Worm (Caenorhabditis elegans) whole organism, late embryonic: ENCODE results near the gene C15H9.4.

Experiments used
- C08G9.2 ChIP-seq: sonication (generic microtip); optimal IDR thresholded peaks from 2 replicates; lab custom pipeline; 2016; ENCODE audit warnings: mild to moderate bottlenecking, missing genetic modification characterization, moderate library complexity, missing compliant biosample characterization
- C38D4.7 ChIP-seq: fragments of 200-800 bp; sonication (Bioruptor generic); optimal IDR thresholded peaks from 2 replicates; lab custom pipeline; 2018; ENCODE audit warnings: mild to moderate bottlenecking, missing genetic modification characterization, moderate library complexity, missing compliant biosample characterization
- F13H6.1 ChIP-seq: sonication (generic microtip); optimal IDR thresholded peaks from 2 replicates; lab custom pipeline; 2016; ENCODE audit warnings: missing genetic modification characterization, missing compliant biosample characterization
- K02D7.2 ChIP-seq: sonication (generic microtip); optimal IDR thresholded peaks from 2 replicates; lab custom pipeline; 2017; ENCODE audit warnings: mild to moderate bottlenecking, missing genetic modification characterization, missing compliant biosample characterization
- K09A11.1 ChIP-seq: sonication (generic microtip); optimal IDR thresholded peaks from 2 replicates; lab custom pipeline; 2017; ENCODE audit warnings: antibody characterized with exemption, mild to moderate bottlenecking, missing genetic modification characterization, missing compliant biosample characterization; ENCODE audit not compliant: insufficient read depth
- ama-1 ChIP-seq: fragments of 150-350 bp; optimal IDR thresholded peaks from 2 replicates; lab custom pipeline; 2014
- ceh-18 ChIP-seq: sonication (generic microtip); optimal IDR thresholded peaks from 2 replicates; lab custom pipeline; 2016; ENCODE audit warnings: missing genetic modification characterization, missing compliant biosample characterization
- ceh-19 ChIP-seq: fragments of 200-800 bp; sonication (Bioruptor generic); optimal IDR thresholded peaks from 2 replicates; lab custom pipeline; 2018; ENCODE audit warnings: mild to moderate bottlenecking, missing genetic modification characterization, missing compliant biosample characterization
- ceh-2 ChIP-seq: sonication (generic microtip); optimal IDR thresholded peaks from 2 replicates; lab custom pipeline; 2016; ENCODE audit warnings: missing genotype, missing genetic modification characterization, missing compliant biosample characterization
- ceh-22 ChIP-seq: sonication (generic microtip); optimal IDR thresholded peaks from 2 replicates; lab custom pipeline; 2017; ENCODE audit warnings: missing biosample characterization, missing genetic modification characterization
- ceh-30 ChIP-seq: fragments of 150-350 bp; optimal IDR thresholded peaks from 2 replicates; lab custom pipeline; 2014; ENCODE audit warnings: missing biosample characterization, missing genetic modification characterization
- ceh-31 ChIP-seq: sonication (generic microtip); optimal IDR thresholded peaks from 2 replicates; lab custom pipeline; 2016; ENCODE audit warnings: missing genetic modification characterization, missing compliant biosample characterization
- ceh-48 ChIP-seq: sonication (generic microtip); optimal IDR thresholded peaks from 2 replicates; lab custom pipeline; 2016; ENCODE audit warnings: missing genetic modification characterization, inconsistent platforms, missing compliant biosample characterization
- ceh-6 ChIP-seq: fragments of 200-800 bp; sonication (Bioruptor generic); optimal IDR thresholded peaks from 2 replicates; lab custom pipeline; 2018; ENCODE audit warnings: mild to moderate bottlenecking, missing genetic modification characterization, missing compliant biosample characterization
- ceh-9 ChIP-seq: sonication (generic microtip); optimal IDR thresholded peaks from 2 replicates; lab custom pipeline; 2016; ENCODE audit warnings: mild to moderate bottlenecking, missing genetic modification characterization, inconsistent platforms, missing compliant biosample characterization
- che-1 ChIP-seq: sonication (generic microtip); optimal IDR thresholded peaks from 2 replicates; lab custom pipeline; 2016; ENCODE audit warnings: mild to moderate bottlenecking, missing genetic modification characterization, missing compliant biosample characterization
- dve-1 ChIP-seq: sonication (generic microtip); optimal IDR thresholded peaks from 2 replicates; lab custom pipeline; 2017; ENCODE audit warnings: antibody characterized with exemption, mild to moderate bottlenecking, missing genetic modification characterization, missing compliant biosample characterization
- elt-2 ChIP-seq: sonication (generic microtip); optimal IDR thresholded peaks from 2 replicates; lab custom pipeline; 2016; ENCODE audit warnings: missing genetic modification reagents, missing genetic modification characterization, missing compliant biosample characterization
- elt-4 ChIP-seq: sonication (generic microtip); optimal IDR thresholded peaks from 2 replicates; lab custom pipeline; 2016; ENCODE audit warnings: missing genetic modification characterization, missing compliant biosample characterization
- eyg-1 ChIP-seq: sonication (generic microtip); optimal IDR thresholded peaks from 2 replicates; lab custom pipeline; 2016; ENCODE audit warnings: missing genotype, missing genetic modification characterization, missing compliant biosample characterization
- fkh-10 ChIP-seq: fragments of 150-350 bp; optimal IDR thresholded peaks from 2 replicates; lab custom pipeline; 2014; ENCODE audit warnings: missing biosample characterization, missing genetic modification reagents, missing genetic modification characterization
- fkh-6 ChIP-seq: sonication (generic microtip); optimal IDR thresholded peaks from 2 replicates; lab custom pipeline; 2016; ENCODE audit warnings: missing genetic modification characterization, missing compliant biosample characterization
- gmeb-2 ChIP-seq: sonication (generic microtip); optimal IDR thresholded peaks from 2 replicates; lab custom pipeline; 2016; ENCODE audit warnings: missing genetic modification characterization, inconsistent platforms, missing compliant biosample characterization
- hlh-13 ChIP-seq: fragments of 200-800 bp; sonication (Bioruptor generic); optimal IDR thresholded peaks from 2 replicates; lab custom pipeline; 2018; ENCODE audit warnings: mild to moderate bottlenecking, missing genetic modification characterization, missing compliant biosample characterization
- hlh-15 ChIP-seq: sonication (generic microtip); optimal IDR thresholded peaks from 2 replicates; lab custom pipeline; 2016; ENCODE audit warnings: missing genetic modification characterization, missing compliant biosample characterization
- hlh-6 ChIP-seq: sonication (generic microtip); optimal IDR thresholded peaks from 2 replicates; lab custom pipeline; 2016; ENCODE audit warnings: missing genotype, missing genetic modification characterization, missing compliant biosample characterization
- hlh-8 ChIP-seq: sonication (generic microtip); optimal IDR thresholded peaks from 2 replicates; lab custom pipeline; 2016; ENCODE audit warnings: missing genotype, missing genetic modification characterization, missing compliant biosample characterization
- lim-6 ChIP-seq: sonication (generic microtip); optimal IDR thresholded peaks from 2 replicates; lab custom pipeline; 2016; ENCODE audit warnings: missing genetic modification characterization, missing compliant biosample characterization
- lin-11 ChIP-seq: fragments of 200-800 bp; sonication (Bioruptor generic); optimal IDR thresholded peaks from 2 replicates; lab custom pipeline; 2018; ENCODE audit warnings: mild to moderate bottlenecking, missing genetic modification characterization, missing compliant biosample characterization
- madf-2 ChIP-seq: sonication (generic microtip); optimal IDR thresholded peaks from 2 replicates; lab custom pipeline; 2017; ENCODE audit warnings: missing genetic modification characterization, missing compliant biosample characterization
- mec-3 ChIP-seq: sonication (generic microtip); optimal IDR thresholded peaks from 2 replicates; lab custom pipeline; 2016; ENCODE audit warnings: borderline replicate concordance, missing genetic modification characterization, missing compliant biosample characterization
- nhr-11 ChIP-seq: fragments of 150-350 bp; optimal IDR thresholded peaks from 2 replicates; lab custom pipeline; 2014; ENCODE audit warnings: missing biosample characterization, missing genetic modification characterization
- nhr-232 ChIP-seq: sonication (generic microtip); optimal IDR thresholded peaks from 2 replicates; lab custom pipeline; 2016; ENCODE audit warnings: missing genetic modification characterization, missing compliant biosample characterization
- odd-2 ChIP-seq: sonication (generic microtip); optimal IDR thresholded peaks from 2 replicates; lab custom pipeline; 2017; ENCODE audit warnings: antibody characterized with exemption, mild to moderate bottlenecking, missing genetic modification characterization, missing compliant biosample characterization
- pag-3 ChIP-seq: sonication (generic microtip); optimal IDR thresholded peaks from 2 replicates; lab custom pipeline; 2016; ENCODE audit warnings: missing compliant biosample characterization, missing genetic modification characterization, borderline replicate concordance
- pha-2 ChIP-seq: sonication (generic microtip); optimal IDR thresholded peaks from 2 replicates; lab custom pipeline; 2017; ENCODE audit warnings: mild to moderate bottlenecking, missing genetic modification characterization, missing compliant biosample characterization
- pha-4 ChIP-seq: fragments of 150-350 bp; optimal IDR thresholded peaks from 2 replicates; lab custom pipeline; 2018; ENCODE audit warnings: missing biosample characterization, missing genetic modification reagents, missing genetic modification characterization
- pqm-1 ChIP-seq: sonication (generic microtip); optimal IDR thresholded peaks from 2 replicates; lab custom pipeline; 2016; ENCODE audit warnings: missing genetic modification characterization, missing compliant biosample characterization
- pros-1 ChIP-seq: fragments of 150-350 bp; optimal IDR thresholded peaks from 2 replicates; lab custom pipeline; 2014; ENCODE audit warnings: missing biosample characterization, missing genetic modification reagents, missing genetic modification characterization
- ref-2 ChIP-seq: sonication (generic microtip); optimal IDR thresholded peaks from 2 replicates; lab custom pipeline; 2016; ENCODE audit warnings: missing genetic modification characterization, missing compliant biosample characterization
- rnt-1 ChIP-seq: sonication (generic microtip); optimal IDR thresholded peaks from 2 replicates; lab custom pipeline; 2016; ENCODE audit warnings: missing genetic modification characterization, missing compliant biosample characterization
- sdc-2 ChIP-seq: sonication (generic microtip); optimal IDR thresholded peaks from 2 replicates; lab custom pipeline; 2016; ENCODE audit warnings: missing genotype, missing genetic modification characterization, missing compliant biosample characterization
- sox-4 ChIP-seq: sonication (generic microtip); optimal IDR thresholded peaks from 2 replicates; lab custom pipeline; 2017; ENCODE audit warnings: mild to moderate bottlenecking, missing genetic modification characterization, inconsistent platforms, missing compliant biosample characterization
- syd-9 ChIP-seq: sonication (generic microtip); optimal IDR thresholded peaks from 2 replicates; lab custom pipeline; 2016; ENCODE audit warnings: mild to moderate bottlenecking, missing genetic modification characterization, moderate library complexity, missing compliant biosample characterization
- tbx-7 ChIP-seq: sonication (generic microtip); optimal IDR thresholded peaks from 2 replicates; lab custom pipeline; 2016; ENCODE audit warnings: missing genotype, missing genetic modification characterization, missing compliant biosample characterization
- unc-42 ChIP-seq: sonication (generic microtip); optimal IDR thresholded peaks from 2 replicates; lab custom pipeline; 2016; ENCODE audit warnings: missing genotype, missing genetic modification characterization, missing compliant biosample characterization
- unc-55 ChIP-seq: sonication (generic microtip); optimal IDR thresholded peaks from 2 replicates; lab custom pipeline; 2017; ENCODE audit warnings: missing biosample characterization, missing genetic modification reagents, missing genetic modification characterization
- ztf-16 ChIP-seq: sonication (generic microtip); optimal IDR thresholded peaks from 2 replicates; lab custom pipeline; 2017; ENCODE audit warnings: missing genetic modification characterization, missing compliant biosample characterization

Gene C15H9.4

ce11 chrX:6145921-6146320, 48.5 kb downstream of the C15H9.4 start:
- peak; percentile 82 for TF ChIP-seq unc-55
- TF ChIP-seq ztf-16 (tag; lab: Kevin White, UChicago) = no peak
- TF ChIP-seq, all 69 proteins: peak for 1

ce11 chrX:6150449-6150848, 53.0 kb downstream of the C15H9.4 start, which contains the start of gene tag-275:
TSS of gene tag-275 (minus strand) at chrX:6150549.
- TF ChIP-seq ama-1 (lab: Kevin White, UChicago) (no peak), ceh-30 (no peak), dve-1 (tag; lab: Kevin White, UChicago) (no peak), fkh-6 (no peak), ceh-22 (tag; lab: Kevin White, UChicago) (no peak), K09A11.1 (tag; lab: Kevin White, UChicago) (no peak), rnt-1 (tag; lab: Kevin White, UChicago) (no peak), sdc-2 (no peak), madf-2 (tag; lab: Kevin White, UChicago) (no peak), odd-2 (tag; lab: Kevin White, UChicago) (no peak)

- no peak for TF ChIP-seq unc-42 (tag; lab: Kevin White, UChicago)
- no peak for TF ChIP-seq pqm-1 (tag; lab: Kevin White, UChicago)
- TF ChIP-seq ceh-31 (tag; lab: Kevin White, UChicago) = peak; percentile 58
- TF ChIP-seq ceh-9 (tag; lab: Kevin White, UChicago) = no peak
- TF ChIP-seq F13H6.1 (tag; lab: Kevin White, UChicago) = no peak
- TF ChIP-seq gmeb-2 (tag; lab: Kevin White, UChicago) = no peak
- no peak for TF ChIP-seq lin-11
- peak; percentile 62 for TF ChIP-seq hlh-6
- no peak for TF ChIP-seq fkh-6
- no peak for TF ChIP-seq K02D7.2
- peak; percentile 30 for TF ChIP-seq ceh-19
- no peak for TF ChIP-seq che-1 (tag; lab: Kevin White, UChicago)
- no peak for TF ChIP-seq fkh-10 (GFP tag; lab: Kevin White, UChicago)
- TF ChIP-seq eyg-1 (tag; lab: Kevin White, UChicago) = no peak
- TF ChIP-seq ref-2 (tag; lab: Kevin White, UChicago) = peak; percentile 43
- no peak for TF ChIP-seq elt-4 (tag; lab: Kevin White, UChicago)
- TF ChIP-seq madf-2 (tag; lab: Kevin White, UChicago) = no peak
- TF ChIP-seq odd-2 (tag; lab: Kevin White, UChicago) = no peak
- peak; percentile 72 for TF ChIP-seq hlh-8 (tag; lab: Kevin White, UChicago)
- no peak for TF ChIP-seq dve-1 (tag; lab: Kevin White, UChicago)
- no peak for TF ChIP-seq ceh-22 (tag; lab: Kevin White, UChicago)
- TF ChIP-seq sox-4 (tag; lab: Kevin White, UChicago) = no peak
- no peak for TF ChIP-seq ceh-18 (tag; lab: Kevin White, UChicago)
- TF ChIP-seq elt-2 = no peak
- TF ChIP-seq nhr-11 (tag; lab: Kevin White, UChicago) = no peak
- TF ChIP-seq ceh-6 (GFP tag; lab: Kevin White, UChicago) = no peak
- no peak for TF ChIP-seq C08G9.2 (tag; lab: Kevin White, UChicago)
- TF ChIP-seq mec-3 (tag; lab: Kevin White, UChicago) = no peak
- peak; percentile 21 for TF ChIP-seq C38D4.7 (GFP tag; lab: Kevin White, UChicago)
- TF ChIP-seq sdc-2 = peak; percentile 4
- TF ChIP-seq pros-1 (tag; lab: Kevin White, UChicago) = no peak
- no peak for TF ChIP-seq pha-2
- TF ChIP-seq K09A11.1 (tag; lab: Kevin White, UChicago) = no peak
- TF ChIP-seq lim-6 (tag; lab: Kevin White, UChicago) = no peak
- no peak for TF ChIP-seq ceh-2 (tag; lab: Kevin White, UChicago)
- TF ChIP-seq pha-4 (tag; lab: Kevin White, UChicago) = no peak
- no peak for TF ChIP-seq ceh-48 (tag; lab: Kevin White, UChicago)
- no peak for TF ChIP-seq tbx-7
- TF ChIP-seq rnt-1 (tag; lab: Kevin White, UChicago) = peak; percentile 41
- TF ChIP-seq nhr-232 (tag; lab: Kevin White, UChicago) = no peak
- TF ChIP-seq ceh-30 = no peak
- no peak for TF ChIP-seq ama-1 (lab: Kevin White, UChicago)
- no peak for TF ChIP-seq hlh-13 (GFP tag; lab: Kevin White, UChicago)
- no peak for TF ChIP-seq hlh-15 (tag; lab: Kevin White, UChicago)
- no peak for TF ChIP-seq pag-3 (tag; lab: Kevin White, UChicago)
- TF ChIP-seq syd-9 (tag; lab: Kevin White, UChicago) = no peak
Measured at ce11 chrX:6150949-6151519, 53.6 kb downstream of the C15H9.4 start.
